Worm (Caenorhabditis elegans) whole organism, L4/young adult: ENCODE measurements around the gene srj-44.

Experiments
- W03F9.2 ChIP-seq: fragments of 150-350 bp; optimal IDR thresholded peaks from 2 replicates; lab custom pipeline; 2014; ENCODE audit warnings: missing biosample characterization, missing genetic modification characterization
- him-1 ChIP-seq: sonication (generic microtip); optimal IDR thresholded peaks from 2 replicates; lab custom pipeline; 2016; ENCODE audit warnings: missing genotype, missing genetic modification reagents, missing genetic modification characterization, missing compliant biosample characterization

DNA sequence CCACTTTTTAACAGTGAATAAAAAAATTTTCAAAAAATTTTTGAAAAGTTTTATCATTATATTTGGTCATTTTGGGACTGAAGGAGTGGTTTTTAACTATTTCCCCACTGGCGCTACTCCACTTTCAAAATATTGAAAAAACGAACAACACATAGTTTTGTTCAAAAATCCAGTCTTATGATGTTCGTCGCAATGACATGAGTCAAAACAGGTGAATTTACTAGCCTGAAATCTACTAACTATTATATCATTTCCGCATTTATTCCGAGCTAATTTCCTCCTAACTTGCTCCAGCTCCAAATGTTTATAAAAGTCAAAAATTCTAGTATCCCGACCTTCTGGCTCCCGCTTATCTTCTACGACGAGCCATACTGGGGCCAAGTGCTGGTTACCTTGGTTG lies 38.7 kb upstream of the srj-44 start, which contains the start of gene sre-24:
- TF ChIP-seq W03F9.2 (tag; lab: Kevin White, UChicago) (no peak), him-1 (tag; lab: Kevin White, UChicago) (no peak)
